Fruit fly (Drosophila melanogaster): ENCODE data around the gene Jasper.

Gene Jasper

dm6 chr3R:30046029-30047001 lies 6.0 kb upstream of the Jasper start, which contains the start of the genes RpL32 and CG7943 (continued):
- TF ChIP-seq fkh (GFP tag; optimal IDR thresholded peaks at IDR 0.05) (peak; percentile 82), OdsH (GFP tag; optimal IDR thresholded peaks at IDR 0.05) (peak; percentile 92), CG8632 (GFP tag; optimal IDR thresholded peaks at IDR 0.05) (peak; percentile 84), CG10631 (GFP tag; optimal IDR thresholded peaks at IDR 0.05) (peak; percentile 92), Sox15 (GFP tag; optimal IDR thresholded peaks at IDR 0.05) (peak; percentile 90), CG7368 (GFP tag; optimal IDR thresholded peaks at IDR 0.05) (peak; percentile 92), CG11294 (GFP tag; IDR thresholded peaks at IDR 0.05) (peak; percentile 85), Sox14 (GFP tag; optimal IDR thresholded peaks at IDR 0.05) (peak; percentile 92), spab (GFP tag; optimal IDR thresholded peaks at IDR 0.05) (no peak), CG6276 (GFP tag; optimal IDR thresholded peaks at IDR 0.05) (no peak), CG9139 (GFP tag; optimal IDR thresholded peaks at IDR 0.05) (peak; percentile 62), fd59A (GFP tag; optimal IDR thresholded peaks at IDR 0.05) (peak; percentile 78), ss (GFP tag; optimal IDR thresholded peaks at IDR 0.05) (peak; percentile 65 to 90), pdm3 (GFP tag; optimal IDR thresholded peaks at IDR 0.05) (peak; percentile 93)

dm6 chr3R:30050448-30050847 lies 1.9 kb upstream of the Jasper start:
- TF ChIP-seq spab (GFP tag; optimal IDR thresholded peaks at IDR 0.05) = no peak
- peak; percentile 66 for TF ChIP-seq svp (GFP tag)

dm6 chr3R:30051933-30052332 lies 381 bp upstream of the Jasper start, which contains the start of gene CG15528:
Gene CG15528, minus strand, starts transcription at chr3R:30052112.
- TF ChIP-seq Blimp-1 (GFP tag; optimal IDR thresholded peaks at IDR 0.05) (no peak), spab (GFP tag; optimal IDR thresholded peaks at IDR 0.05) (no peak)

DNA sequence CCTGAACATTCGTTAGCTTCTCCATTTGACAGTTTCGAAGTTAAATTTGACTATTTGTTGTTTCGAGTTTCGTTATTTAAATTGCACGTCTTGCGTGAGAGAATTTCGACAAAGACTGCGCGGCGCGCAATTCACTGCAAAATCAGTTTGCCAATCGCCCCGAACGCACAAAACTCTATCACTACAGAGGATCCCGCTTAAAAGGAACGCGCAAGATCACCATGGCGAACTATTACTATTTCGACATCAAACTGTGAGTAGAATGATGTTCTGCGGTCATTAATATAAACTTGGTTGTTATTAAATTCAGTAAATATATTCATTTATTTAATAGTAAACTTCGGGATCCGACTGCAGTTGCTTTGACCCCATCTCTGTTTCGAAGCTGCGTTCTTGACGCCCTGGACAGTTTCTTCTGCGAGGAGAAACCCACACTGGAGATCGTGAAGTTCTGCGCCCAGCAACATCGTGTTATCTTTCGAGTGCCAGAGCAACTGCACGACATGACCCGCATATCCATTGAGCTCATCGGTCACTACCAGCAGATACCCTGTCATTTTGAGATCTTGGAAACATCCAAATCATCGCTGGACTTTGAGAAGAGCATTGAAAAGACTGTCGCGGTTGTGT lies 3.7 kb downstream of the Jasper start, which contains the start of the genes Rpp14b and spn-A:
TSS of gene Rpp14b (plus strand) at position 43 of the 630 bp plus-strand sequence.
TSS of gene spn-A (minus strand) at position 123 of the 630 bp plus-strand sequence.
- TF ChIP-seq Sox14 (GFP tag; optimal IDR thresholded peaks at IDR 0.05) (peak; percentile 63), fkh (GFP tag; optimal IDR thresholded peaks at IDR 0.05) (no peak), Eip75B (GFP tag; optimal IDR thresholded peaks at IDR 0.05) (peak; percentile 3), CG32006 (GFP tag; optimal IDR thresholded peaks at IDR 0.05) (peak; percentile 44), CG8632 (GFP tag; optimal IDR thresholded peaks at IDR 0.05) (no peak), cyc (GFP tag; optimal IDR thresholded peaks at IDR 0.05) (peak; percentile 37), CG3919 (GFP tag; optimal IDR thresholded peaks at IDR 0.05) (peak; percentile 28), CG11762 (GFP tag; optimal IDR thresholded peaks at IDR 0.05; ENCODE audit: insufficient read depth) (no peak), Ets21C (GFP tag; optimal IDR thresholded peaks at IDR 0.05) (no peak), CG8119 (GFP tag; IDR thresholded peaks at IDR 0.05) (peak; percentile 61), Eip78C (GFP tag) (peak; percentile 80), lz (GFP tag; optimal IDR thresholded peaks at IDR 0.05) (peak; percentile 56), CG6792 (GFP tag; optimal IDR thresholded peaks at IDR 0.05) (peak; percentile 19), Sox102F (GFP tag; optimal IDR thresholded peaks at IDR 0.05) (peak; percentile 62), esn (GFP tag; optimal IDR thresholded peaks at IDR 0.05) (peak; percentile 39), Eip93F (GFP tag; optimal IDR thresholded peaks at IDR 0.05) (peak; percentile 32), acj6 (GFP tag; optimal IDR thresholded peaks at IDR 0.05) (peak; percentile 50), Hr39 (GFP tag; optimal IDR thresholded peaks at IDR 0.05) (peak; percentile 59), Hr4 (GFP tag; optimal IDR thresholded peaks at IDR 0.05) (peak; percentile 57), fd59A (GFP tag; optimal IDR thresholded peaks at IDR 0.05) (peak; percentile 18), CG31627 (GFP tag; optimal IDR thresholded peaks at IDR 0.05) (peak; percentile 53), dsx (GFP tag; optimal IDR thresholded peaks at IDR 0.05; ENCODE audit: poor library complexity, severe bottlenecking) (peak; percentile 8), OdsH (GFP tag; optimal IDR thresholded peaks at IDR 0.05) (peak; percentile 52), Gug (GFP tag; IDR thresholded peaks at IDR 0.05) (no peak), vri (GFP tag; optimal IDR thresholded peaks at IDR 0.05) (no peak), net (GFP tag; optimal IDR thresholded peaks at IDR 0.05) (peak; percentile 3), svp (GFP tag) (peak; percentile 77), ss (GFP tag; optimal IDR thresholded peaks at IDR 0.05) (peak in 1 of 2 experiments; percentile 12), Met (GFP tag; optimal IDR thresholded peaks at IDR 0.05) (peak; percentile 19), eg (GFP tag; IDR thresholded peaks at IDR 0.05) (peak; percentile 58; the same call in 2 of the 3 replicates), CG15336 (GFP tag; IDR thresholded peaks at IDR 0.05) (peak; percentile 24; the same call in 1 of the 2 replicates), dac (GFP tag; optimal IDR thresholded peaks at IDR 0.05) (no peak), Sox15 (GFP tag; optimal IDR thresholded peaks at IDR 0.05) (peak; percentile 47), CG10631 (GFP tag; optimal IDR thresholded peaks at IDR 0.05) (no peak)

Data from whole organism, prepupa.